Fruit fly (Drosophila melanogaster): ENCODE data around the gene CG33687.
A peak's percentile ranks its signal among the peaks of the same experiment; 100 is the strongest.

The CG33687 gene

dm6 chr3L:16165356-16166168, 32.1 kb upstream of the CG33687 start:
- TF ChIP-seq CG12605 (GFP tag; IDR thresholded peaks at IDR 0.05), result no peak
- TF ChIP-seq CG8301 (tag; optimal IDR thresholded peaks at IDR 0.05), result no peak
- TF ChIP-seq CG4496 (GFP tag; IDR thresholded peaks at IDR 0.05), result 0 out of 3 replicates have a peak, but pooled peaks have one; percentile 33
- 0 out of 2 replicates have a peak, but pooled peaks have one; percentile 33 for TF ChIP-seq CG32121 (GFP tag; IDR thresholded peaks at IDR 0.05)
- peak; percentile 86 for TF ChIP-seq Snoo (tag; optimal IDR thresholded peaks at IDR 0.05)
- TF ChIP-seq CG14655 (GFP tag; optimal IDR thresholded peaks at IDR 0.05), result no peak

- TF ChIP-seq CG13204 (GFP tag; optimal IDR thresholded peaks at IDR 0.05) (peak; percentile 14), Ets98B (GFP tag; IDR thresholded peaks at IDR 0.05) (no peak), CG32121 (GFP tag; IDR thresholded peaks at IDR 0.05) (0 out of 2 replicates have a peak, but pooled peaks have one; percentile 16)
Observed at dm6 chr3L:16166217-16166997, 31.3 kb upstream of the CG33687 start.

- TF ChIP-seq Snoo (tag; optimal IDR thresholded peaks at IDR 0.05) (no peak), CG10348 (GFP tag; IDR thresholded peaks at IDR 0.05) (no peak), EcR (GFP tag; optimal IDR thresholded peaks at IDR 0.05) (no peak), CG12605 (GFP tag; IDR thresholded peaks at IDR 0.05) (no peak), CG8159 (tag; optimal IDR thresholded peaks at IDR 0.05) (no peak), gl (tag; optimal IDR thresholded peaks at IDR 0.05) (no peak), CG13204 (GFP tag; optimal IDR thresholded peaks at IDR 0.05) (no peak), CG4496 (GFP tag; IDR thresholded peaks at IDR 0.05) (no peak), fd96Ca (GFP tag; IDR thresholded peaks at IDR 0.05) (no peak), Pif1A (GFP tag; optimal IDR thresholded peaks at IDR 0.05) (no peak), CG14655 (GFP tag; optimal IDR thresholded peaks at IDR 0.05) (no peak), rn (GFP tag; IDR thresholded peaks at IDR 0.05) (no peak), CG9948 (tag; optimal IDR thresholded peaks at IDR 0.05) (no peak), CG8301 (tag; optimal IDR thresholded peaks at IDR 0.05) (no peak), Ets98B (GFP tag; IDR thresholded peaks at IDR 0.05) (no peak), CG15710 (tag; optimal IDR thresholded peaks at IDR 0.05) (no peak), CG17806 (tag; optimal IDR thresholded peaks at IDR 0.05) (no peak), CG32121 (GFP tag; IDR thresholded peaks at IDR 0.05) (no peak), Pif1B (GFP tag; optimal IDR thresholded peaks at IDR 0.05) (no peak)
Observed at dm6 chr3L:16166998-16167344, 30.7 kb upstream of the CG33687 start.

dm6 chr3L:16167723-16168386, 29.8 kb upstream of the CG33687 start:
- TF ChIP-seq CG14655 (GFP tag; optimal IDR thresholded peaks at IDR 0.05), result no peak
- TF ChIP-seq gl (tag; optimal IDR thresholded peaks at IDR 0.05), result no peak
- TF ChIP-seq fd96Ca (GFP tag; IDR thresholded peaks at IDR 0.05), result no peak
- TF ChIP-seq CG17806 (tag; optimal IDR thresholded peaks at IDR 0.05), result peak; percentile 58
- peak; percentile 50 for TF ChIP-seq EcR (GFP tag; optimal IDR thresholded peaks at IDR 0.05)
- TF ChIP-seq CG9948 (tag; optimal IDR thresholded peaks at IDR 0.05), result peak; percentile 41
- TF ChIP-seq CG34367 (tag; optimal IDR thresholded peaks at IDR 0.05), result peak; percentile 10
- no peak for TF ChIP-seq Pif1A (GFP tag; optimal IDR thresholded peaks at IDR 0.05)
- TF ChIP-seq CG8159 (tag; optimal IDR thresholded peaks at IDR 0.05), result peak; percentile 72
- peak; percentile 41 for TF ChIP-seq CG15710 (tag; optimal IDR thresholded peaks at IDR 0.05)
- no peak for TF ChIP-seq Pif1B (GFP tag; optimal IDR thresholded peaks at IDR 0.05)
- TF ChIP-seq rn (GFP tag; IDR thresholded peaks at IDR 0.05), result no peak
- TF ChIP-seq Snoo (tag; optimal IDR thresholded peaks at IDR 0.05), result no peak
- peak; percentile 62 for TF ChIP-seq CG32121 (GFP tag; IDR thresholded peaks at IDR 0.05)
- peak; percentile 18 for TF ChIP-seq CG13204 (GFP tag; optimal IDR thresholded peaks at IDR 0.05)
- TF ChIP-seq D1 (tag; optimal IDR thresholded peaks at IDR 0.05), result no peak
- TF ChIP-seq CG4496 (GFP tag; IDR thresholded peaks at IDR 0.05), result no peak
- no peak for TF ChIP-seq CG10348 (GFP tag; IDR thresholded peaks at IDR 0.05)
- TF ChIP-seq CG12605 (GFP tag; IDR thresholded peaks at IDR 0.05), result no peak
- TF ChIP-seq Ets98B (GFP tag; IDR thresholded peaks at IDR 0.05), result no peak
- no peak for TF ChIP-seq CG8301 (tag; optimal IDR thresholded peaks at IDR 0.05)

dm6 chr3L:16168503-16169189, 29.0 kb upstream of the CG33687 start:
- TF ChIP-seq CG9948 (tag; optimal IDR thresholded peaks at IDR 0.05), result peak; percentile 57
- TF ChIP-seq rn (GFP tag; IDR thresholded peaks at IDR 0.05), result no peak
- peak; percentile 64 for TF ChIP-seq CG8159 (tag; optimal IDR thresholded peaks at IDR 0.05)
- peak; percentile 52 for TF ChIP-seq CG14655 (GFP tag; optimal IDR thresholded peaks at IDR 0.05)
- TF ChIP-seq D1 (tag; optimal IDR thresholded peaks at IDR 0.05), result peak; percentile 1
- peak; percentile 38 for TF ChIP-seq CG15710 (tag; optimal IDR thresholded peaks at IDR 0.05)
- TF ChIP-seq CG34367 (tag; optimal IDR thresholded peaks at IDR 0.05), result no peak
- no peak for TF ChIP-seq CG12605 (GFP tag; IDR thresholded peaks at IDR 0.05)
- TF ChIP-seq Snoo (tag; optimal IDR thresholded peaks at IDR 0.05), result no peak
- peak; percentile 45 for TF ChIP-seq CG17806 (tag; optimal IDR thresholded peaks at IDR 0.05)
- TF ChIP-seq fd96Ca (GFP tag; IDR thresholded peaks at IDR 0.05), result no peak
- TF ChIP-seq CG10348 (GFP tag; IDR thresholded peaks at IDR 0.05), result no peak
- TF ChIP-seq EcR (GFP tag; optimal IDR thresholded peaks at IDR 0.05), result peak; percentile 21
- no peak for TF ChIP-seq Pif1A (GFP tag; optimal IDR thresholded peaks at IDR 0.05)
- no peak for TF ChIP-seq Pif1B (GFP tag; optimal IDR thresholded peaks at IDR 0.05)
- no peak for TF ChIP-seq gl (tag; optimal IDR thresholded peaks at IDR 0.05)
- no peak for TF ChIP-seq CG32121 (GFP tag; IDR thresholded peaks at IDR 0.05)
- TF ChIP-seq CG13204 (GFP tag; optimal IDR thresholded peaks at IDR 0.05), result peak; percentile 60
- peak; percentile 2 for TF ChIP-seq CG8301 (tag; optimal IDR thresholded peaks at IDR 0.05)
- TF ChIP-seq Ets98B (GFP tag; IDR thresholded peaks at IDR 0.05), result no peak
- 0 out of 3 replicates have a peak, but pooled peaks have one; percentile 13 for TF ChIP-seq CG4496 (GFP tag; IDR thresholded peaks at IDR 0.05)

Measured in whole organism, pupa.